Fruit fly (Drosophila melanogaster) whole organism, wandering third instar larva: ENCODE measurements around the gene mon2.

Experiments used
- Abd-B ChIP-seq: fragments of >200 bp; optimal IDR thresholded peaks from 2 replicates; lab custom pipeline; 2017; ENCODE audit warnings: missing biosample characterization, missing genetic modification characterization
- CG32264 ChIP-seq: fragments of 200-800 bp; sonication (Bioruptor generic); optimal IDR thresholded peaks from 2 replicates; lab custom pipeline; 2016; ENCODE audit warnings: missing biosample characterization, missing genetic modification characterization
- CG9705 ChIP-seq: fragments of 200-800 bp; sonication (Bioruptor generic); optimal IDR thresholded peaks from 2 replicates; lab custom pipeline; 2018; ENCODE audit warnings: missing biosample characterization, mild to moderate bottlenecking, missing genetic modification characterization
- Dfd ChIP-seq: fragments of >200 bp; optimal IDR thresholded peaks from 2 replicates; lab custom pipeline; 2017; ENCODE audit warnings: missing biosample characterization, missing genetic modification characterization
- Dif ChIP-seq: fragments of 200-275, 200-300 bp; sonication (Bioruptor generic); optimal IDR thresholded peaks from 2 replicates; lab custom pipeline; 2018; ENCODE audit warnings: missing biosample characterization, missing genetic modification characterization; ENCODE audit not compliant: partially characterized antibody
- GATAd ChIP-seq: sonication (Bioruptor generic); optimal IDR thresholded peaks from 2 replicates; lab custom pipeline; 2016; ENCODE audit warnings: missing biosample characterization, missing genetic modification characterization
- HLH106 ChIP-seq: fragments of 200-800 bp; optimal IDR thresholded peaks from 3 replicates; lab custom pipeline; 2019; ENCODE audit warnings: missing biosample characterization, mild to moderate bottlenecking, missing genetic modification characterization, moderate library complexity
- Hr78 ChIP-seq: fragments of >200 bp; optimal IDR thresholded peaks from 2 replicates; lab custom pipeline; 2017; ENCODE audit warnings: missing biosample characterization, missing genetic modification characterization
- Hr83 ChIP-seq: fragments of 200-300 bp; sonication (Bioruptor generic); optimal IDR thresholded peaks from 2 replicates; lab custom pipeline; 2016; ENCODE audit warnings: missing biosample characterization, mild to moderate bottlenecking, missing genetic modification characterization, moderate library complexity; ENCODE audit not compliant: poor library complexity, severe bottlenecking
- Jra ChIP-seq: sonication (Bioruptor generic); optimal IDR thresholded peaks from 2 replicates; lab custom pipeline; 2016; ENCODE audit warnings: missing biosample characterization, missing genetic modification characterization
- Mio ChIP-seq: sonication (Bioruptor generic); optimal IDR thresholded peaks from 2 replicates; lab custom pipeline; 2016; ENCODE audit warnings: missing biosample characterization, missing genetic modification characterization
- Myc ChIP-seq: fragments of >200 bp; optimal IDR thresholded peaks from 2 replicates; lab custom pipeline; 2017
- N ChIP-seq: fragments of >200 bp; optimal IDR thresholded peaks from 2 replicates; lab custom pipeline; 2018; ENCODE audit warnings: missing biosample characterization, missing external identifiers, missing genetic modification characterization
- OdsH ChIP-seq: fragments of 200-800 bp; sonication (Bioruptor generic); optimal IDR thresholded peaks from 2 replicates; lab custom pipeline; 2016; ENCODE audit warnings: missing biosample characterization, mild to moderate bottlenecking, missing genetic modification characterization
- Rel ChIP-seq, 2 experiments: fragments of 200-800 bp; sonication (Bioruptor generic) in 1 of 2; optimal IDR thresholded peaks; 2 replicates in 1 of 2; 3 replicates in 1 of 2; lab custom pipeline; 2016 to 2019; ENCODE audit warnings: mild to moderate bottlenecking in 2 of 2, missing biosample characterization in 2 of 2, missing genetic modification characterization in 2 of 2, moderate library complexity in 1 of 2
- Sp1 ChIP-seq: fragments of 200-800 bp; sonication (Bioruptor generic); optimal IDR thresholded peaks from 3 replicates; lab custom pipeline; 2019; ENCODE audit warnings: missing biosample characterization, mild to moderate bottlenecking, missing genetic modification characterization, moderate library complexity
- Vsx2 ChIP-seq: fragments of 200-300, 225-300 bp; sonication (Bioruptor generic); optimal IDR thresholded peaks from 2 replicates; lab custom pipeline; 2018; ENCODE audit warnings: missing biosample characterization, missing genetic modification characterization; ENCODE audit not compliant: partially characterized antibody
- br ChIP-seq: fragments of 200-800 bp; sonication (Bioruptor generic); optimal IDR thresholded peaks from 2 replicates; lab custom pipeline; 2016; ENCODE audit warnings: missing biosample characterization, missing genetic modification characterization
- brk ChIP-seq: fragments of 200-800 bp; sonication (Bioruptor generic); optimal IDR thresholded peaks from 2 replicates; lab custom pipeline; 2016; ENCODE audit warnings: missing biosample characterization, mild to moderate bottlenecking, missing genetic modification characterization
- dl ChIP-seq, 2 experiments: fragments of 175-275, 200-275 bp in 1 of 2; fragments of 200-275 bp in 1 of 2; sonication (Bioruptor generic); optimal IDR thresholded peaks; lab custom pipeline; 2018; ENCODE audit warnings: mild to moderate bottlenecking in 2 of 2, missing biosample characterization in 2 of 2, missing genetic modification characterization in 2 of 2, moderate library complexity in 2 of 2; ENCODE audit not compliant: partially characterized antibody in 2 of 2, insufficient read depth in 1 of 2
- dmrt93B ChIP-seq: fragments of 200-800 bp; sonication (Bioruptor generic); optimal IDR thresholded peaks from 2 replicates; lab custom pipeline; 2018; ENCODE audit warnings: missing biosample characterization, mild to moderate bottlenecking, missing genetic modification characterization
- dsf ChIP-seq: sonication (Bioruptor generic); optimal IDR thresholded peaks from 2 replicates; lab custom pipeline; 2016; ENCODE audit warnings: missing biosample characterization, missing genetic modification characterization, borderline replicate concordance
- ey ChIP-seq: fragments of 200-800 bp; sonication (Bioruptor generic); optimal IDR thresholded peaks from 2 replicates; lab custom pipeline; 2016; ENCODE audit warnings: missing biosample characterization, missing genetic modification characterization
- foxo ChIP-seq, 2 experiments: fragments of 200-800 bp; sonication (Bioruptor generic); optimal IDR thresholded peaks; 2 replicates in 1 of 2; 3 replicates in 1 of 2; lab custom pipeline; 2016 to 2017; ENCODE audit warnings: missing biosample characterization in 2 of 2, missing genetic modification characterization in 2 of 2
- fru ChIP-seq: fragments of 200-800 bp; sonication (Bioruptor generic); optimal IDR thresholded peaks from 3 replicates; lab custom pipeline; 2016; ENCODE audit warnings: missing biosample characterization, mild to moderate bottlenecking, missing genetic modification characterization
- h ChIP-seq: fragments of 200-800 bp; sonication (Bioruptor generic); optimal IDR thresholded peaks from 3 replicates; lab custom pipeline; 2016; ENCODE audit warnings: missing biosample characterization, mild to moderate bottlenecking, missing genetic modification characterization
- jim ChIP-seq: fragments of 175-275, 200-325 bp; sonication (Bioruptor generic); optimal IDR thresholded peaks from 2 replicates; lab custom pipeline; 2016; ENCODE audit warnings: missing biosample characterization, mild to moderate bottlenecking, missing genetic modification characterization
- lola ChIP-seq: fragments of >200 bp; optimal IDR thresholded peaks from 2 replicates; lab custom pipeline; 2017; ENCODE audit warnings: missing biosample characterization, missing genetic modification characterization
- pan ChIP-seq: fragments of >200 bp; optimal IDR thresholded peaks from 2 replicates; lab custom pipeline; 2017
- psq ChIP-seq: fragments of 200-800 bp; sonication (Bioruptor generic); optimal IDR thresholded peaks from 3 replicates; lab custom pipeline; 2017; ENCODE audit warnings: missing biosample characterization, mild to moderate bottlenecking, missing genetic modification characterization, moderate library complexity
- rgr ChIP-seq: fragments of 200-800 bp; sonication (Bioruptor generic); optimal IDR thresholded peaks from 3 replicates; lab custom pipeline; 2016; ENCODE audit warnings: missing biosample characterization, mild to moderate bottlenecking, missing genetic modification characterization
- sv ChIP-seq: fragments of 200-800 bp; sonication (Bioruptor generic); optimal IDR thresholded peaks from 3 replicates; lab custom pipeline; 2016; ENCODE audit warnings: missing biosample characterization, missing genetic modification characterization
- tai ChIP-seq: sonication (Bioruptor generic); optimal IDR thresholded peaks from 2 replicates; lab custom pipeline; 2016; ENCODE audit warnings: missing biosample characterization, missing genetic modification characterization
- usp ChIP-seq: fragments of >200 bp; optimal IDR thresholded peaks from 2 replicates; lab custom pipeline; 2017; ENCODE audit warnings: missing biosample characterization, missing genetic modification characterization
- woc ChIP-seq: sonication (Bioruptor generic); optimal IDR thresholded peaks from 2 replicates; lab custom pipeline; 2016; ENCODE audit warnings: missing biosample characterization, mild to moderate bottlenecking, missing genetic modification characterization

mon2 gene

DNA sequence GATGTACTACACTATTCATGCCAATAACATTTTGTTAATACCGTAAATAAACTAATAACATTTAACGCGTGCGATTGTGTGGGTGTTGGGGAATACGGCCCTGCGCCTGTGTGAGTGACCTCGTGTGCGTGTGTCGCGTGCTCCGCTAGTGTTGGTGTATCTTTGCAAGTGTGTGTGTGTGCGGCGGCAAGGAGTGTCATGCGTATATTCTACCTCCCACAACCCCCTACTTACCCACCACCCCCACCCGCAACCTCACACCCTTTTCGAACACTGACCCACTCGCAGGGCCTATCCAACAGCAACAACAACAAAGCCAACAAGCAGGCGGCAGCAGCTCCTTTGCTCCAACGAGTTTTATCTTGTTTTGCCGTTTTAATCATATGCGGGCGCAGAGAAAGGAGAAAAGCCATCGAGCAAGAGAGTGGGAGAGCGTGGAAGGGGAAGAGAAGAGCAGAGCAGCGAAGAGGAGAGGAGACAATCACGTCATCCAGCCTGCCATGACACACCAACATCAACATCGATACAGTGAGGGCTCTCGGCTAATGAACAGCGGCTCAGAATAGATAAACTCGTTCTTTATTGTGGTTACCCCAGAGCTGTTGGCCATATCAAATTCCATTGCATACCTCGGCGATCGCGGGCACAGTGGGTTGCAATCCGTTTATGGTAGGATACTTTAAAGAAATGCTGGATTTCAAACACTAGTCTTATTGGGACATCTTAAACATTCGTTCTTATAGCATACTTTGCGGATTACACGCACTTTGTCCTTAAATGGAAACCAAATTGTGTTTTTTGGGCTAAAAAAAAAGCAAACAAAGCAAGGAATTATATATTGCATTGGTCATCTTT lies 39.2 kb downstream of the mon2 start:
- no peak for TF ChIP-seq Vsx2 (GFP tag; lab: Kevin White, UChicago)
- no peak for TF ChIP-seq sv (GFP tag; lab: Kevin White, UChicago)
- no peak for TF ChIP-seq Jra (GFP tag; lab: Kevin White, UChicago)
- no peak for TF ChIP-seq tai (GFP tag; lab: Kevin White, UChicago)
- peak; percentile 6 for TF ChIP-seq br (GFP tag; lab: Kevin White, UChicago)
- TF ChIP-seq HLH106 (tag; lab: Kevin White, UChicago), result no peak
- TF ChIP-seq pan (lab: Kevin White, UChicago), result no peak
- no peak for TF ChIP-seq GATAd
- TF ChIP-seq dmrt93B (GFP tag; lab: Kevin White, UChicago), result no peak
- TF ChIP-seq foxo (GFP tag; optimal IDR thresholded peaks at IDR 0.05; lab: Kevin White, UChicago), result peak in 1 of 2 experiments; percentile 16
- TF ChIP-seq Mio (GFP tag; lab: Kevin White, UChicago), result no peak
- no peak for TF ChIP-seq jim
- TF ChIP-seq N, result peak; percentile 59
- TF ChIP-seq brk (GFP tag; lab: Kevin White, UChicago), result no peak
- TF ChIP-seq lola (GFP tag; lab: Kevin White, UChicago), result no peak
- TF ChIP-seq h, result peak; percentile 13
- TF ChIP-seq Dfd (GFP tag; lab: Kevin White, UChicago), result no peak
- no peak for TF ChIP-seq usp
- TF ChIP-seq rgr (GFP tag; lab: Kevin White, UChicago), result no peak
- no peak for TF ChIP-seq Hr83 (GFP tag; lab: Kevin White, UChicago)
- peak; percentile 12 for TF ChIP-seq ey (GFP tag; lab: Kevin White, UChicago)
- no peak for TF ChIP-seq Sp1 (GFP tag; lab: Kevin White, UChicago)
- peak; percentile 29 for TF ChIP-seq Dif (GFP tag; lab: Kevin White, UChicago)
- no peak for TF ChIP-seq Rel (GFP tag; optimal IDR thresholded peaks at IDR 0.05; lab: Kevin White, UChicago)
- TF ChIP-seq Rel (tag; optimal IDR thresholded peaks at IDR 0.05; lab: Kevin White, UChicago), result no peak
- TF ChIP-seq dsf (GFP tag; lab: Kevin White, UChicago), result no peak
- TF ChIP-seq Myc, result no peak
- peak; percentile 8 for TF ChIP-seq fru (GFP tag; lab: Kevin White, UChicago)
- no peak for TF ChIP-seq OdsH (GFP tag; lab: Kevin White, UChicago)
- TF ChIP-seq psq, result no peak
- TF ChIP-seq CG9705, result no peak
- TF ChIP-seq dl (GFP tag; optimal IDR thresholded peaks at IDR 0.05; lab: Kevin White, UChicago; ENCODE audit: insufficient read depth in 1 of 2, partially characterized antibody in 2 of 2), result peak in 1 of 2 experiments; percentile 39
- peak; percentile 14 for TF ChIP-seq woc
- TF ChIP-seq CG32264 (GFP tag; lab: Kevin White, UChicago), result no peak
- no peak for TF ChIP-seq Abd-B

- TF ChIP-seq Dif (GFP tag; lab: Kevin White, UChicago) (peak; percentile 78), rgr (GFP tag; lab: Kevin White, UChicago) (peak; percentile 46), fru (GFP tag; lab: Kevin White, UChicago) (peak; percentile 18), h (peak; percentile 6), Hr78 (GFP tag; lab: Kevin White, UChicago) (peak; percentile 38), N (peak; percentile 96), dl (GFP tag; optimal IDR thresholded peaks at IDR 0.05; lab: Kevin White, UChicago; ENCODE audit: insufficient read depth in 1 of 2, partially characterized antibody in 2 of 2) (peak in 1 of 2 experiments; percentile 63), dmrt93B (GFP tag; lab: Kevin White, UChicago) (no peak), br (GFP tag; lab: Kevin White, UChicago) (peak; percentile 12), OdsH (GFP tag; lab: Kevin White, UChicago) (no peak), Hr83 (GFP tag; lab: Kevin White, UChicago) (peak; percentile 61), psq (peak; percentile 24), Abd-B (peak; percentile 4), Rel (GFP tag; optimal IDR thresholded peaks at IDR 0.05; lab: Kevin White, UChicago) (no peak), Rel (tag; optimal IDR thresholded peaks at IDR 0.05; lab: Kevin White, UChicago) (peak; percentile 55), Sp1 (GFP tag; lab: Kevin White, UChicago) (peak; percentile 15), pan (lab: Kevin White, UChicago) (no peak)
Measured at dm6 chr2L:8083427-8084295, 40.1 kb downstream of the mon2 start.
